Fruit fly (Drosophila melanogaster): ENCODE measurements around the gene bumpel.

- no peak for TF ChIP-seq cic (GFP tag; optimal IDR thresholded peaks at IDR 0.05)
- no peak for TF ChIP-seq tj (GFP tag; optimal IDR thresholded peaks at IDR 0.05)
- no peak for TF ChIP-seq bab1 (GFP tag; optimal IDR thresholded peaks at IDR 0.05)
- TF ChIP-seq CG14711 (tag; optimal IDR thresholded peaks at IDR 0.05): no peak
- no peak for TF ChIP-seq kay (GFP tag; ENCODE audit: borderline replicate concordance)
- no peak for TF ChIP-seq CG12768 (GFP tag; optimal IDR thresholded peaks at IDR 0.05)
- no peak for TF ChIP-seq Mnt (GFP tag; optimal IDR thresholded peaks at IDR 0.05)
- no peak for TF ChIP-seq CG7101 (tag; optimal IDR thresholded peaks at IDR 0.05)
- TF ChIP-seq Hr96 (GFP tag; optimal IDR thresholded peaks at IDR 0.05): no peak
- TF ChIP-seq Clk (GFP tag; optimal IDR thresholded peaks at IDR 0.05): no peak
- no peak for TF ChIP-seq CG1620 (GFP tag; optimal IDR thresholded peaks at IDR 0.05)
- TF ChIP-seq toe (GFP tag; optimal IDR thresholded peaks at IDR 0.05): no peak
Observed at dm6 chr3R:11393896-11394295, 24.6 kb downstream of the bumpel start.

Measured in whole organism, adult.